Fruit fly (Drosophila melanogaster) whole organism, embryonic: Measurements from ENCODE around the gene mino.
A peak's percentile ranks its signal among the peaks of the same experiment; 100 is the strongest.

Experiments used
- Aef1 ChIP-seq: fragments of 200-800 bp; sonication (Bioruptor generic); IDR thresholded peaks from 3 replicates; pipeline ENCODE4 v1.3.6; 2022; ENCODE audit warnings: missing biosample characterization, missing genetic modification characterization
- Awh ChIP-seq: fragments of 200-800 bp; sonication (Bioruptor generic); IDR thresholded peaks from 2 replicates; pipeline ENCODE4, ENCODE4 v1.3.6; 2022; ENCODE audit warnings: missing biosample characterization, missing genetic modification characterization
- CG12155 ChIP-seq: fragments of 200-800 bp; sonication (Bioruptor generic); optimal IDR thresholded peaks from 3 replicates; lab custom pipeline; 2016; ENCODE audit warnings: missing biosample characterization, missing genetic modification characterization
- CG12942 ChIP-seq: fragments of 200-800 bp; sonication (Bioruptor generic); optimal IDR thresholded peaks from 3 replicates; lab custom pipeline; 2016; ENCODE audit warnings: missing biosample characterization, missing genetic modification characterization
- CG16863 ChIP-seq: fragments of 200-800 bp; sonication (Bioruptor generic); optimal IDR thresholded peaks from 3 replicates; lab custom pipeline; 2016; ENCODE audit warnings: missing biosample characterization, missing genetic modification characterization
- CG17186 ChIP-seq: fragments of 200-800 bp; sonication (Bioruptor generic); optimal IDR thresholded peaks from 3 replicates; lab custom pipeline; 2017; ENCODE audit warnings: missing biosample characterization, missing genetic modification reagents, missing genetic modification characterization
- CG17328 ChIP-seq: fragments of 200-800 bp; sonication (Bioruptor generic); IDR thresholded peaks from 2 replicates; pipeline ENCODE4 v1.3.6; 2022; ENCODE audit warnings: missing biosample characterization, missing genetic modification characterization
- CG17612 ChIP-seq: fragments of 200-800 bp; sonication (Bioruptor generic); IDR thresholded peaks from 2 replicates; pipeline ENCODE4 v1.3.6; 2022; ENCODE audit warnings: missing biosample characterization, missing genetic modification characterization
- CG18476 ChIP-seq: fragments of 200-800 bp; sonication (Bioruptor generic); optimal IDR thresholded peaks from 2 replicates; lab custom pipeline; 2016; ENCODE audit warnings: missing biosample characterization, mild to moderate bottlenecking, missing genetic modification characterization
- CG18599 ChIP-seq: fragments of 200-800 bp; sonication (Bioruptor generic); optimal IDR thresholded peaks from 3 replicates; lab custom pipeline; 2017; ENCODE audit warnings: missing biosample characterization, missing genetic modification characterization, mild to moderate bottlenecking, moderate library complexity, missing genetic modification reagents
- CG2875 ChIP-seq: fragments of 200-800 bp; sonication (Bioruptor generic); optimal IDR thresholded peaks from 2 replicates; lab custom pipeline; 2017; ENCODE audit warnings: missing biosample characterization, mild to moderate bottlenecking, missing genetic modification characterization, missing genetic modification reagents
- CG30431 ChIP-seq: fragments of 200-800 bp; sonication (Bioruptor generic); optimal IDR thresholded peaks from 2 replicates; lab custom pipeline; 2017; ENCODE audit warnings: missing biosample characterization, missing genetic modification characterization
- CG32772 ChIP-seq: fragments of 200-800 bp; sonication (Bioruptor generic); IDR thresholded peaks from 2 replicates; pipeline ENCODE4 v1.3.6; 2022; ENCODE audit warnings: missing biosample characterization, missing genetic modification characterization
- CG3281 ChIP-seq: fragments of 200-800 bp; sonication (Bioruptor generic); optimal IDR thresholded peaks from 3 replicates; lab custom pipeline; 2017; ENCODE audit warnings: missing biosample characterization, mild to moderate bottlenecking, missing genetic modification characterization
- CG3407 ChIP-seq: fragments of 200-800 bp; sonication (Bioruptor generic); optimal IDR thresholded peaks from 2 replicates; lab custom pipeline; 2018; ENCODE audit warnings: missing biosample characterization, mild to moderate bottlenecking, missing genetic modification characterization
- CG3847 ChIP-seq: fragments of 200-800 bp; sonication (Bioruptor generic); IDR thresholded peaks from 2 replicates; pipeline ENCODE4 v1.3.6; 2022; ENCODE audit warnings: missing biosample characterization, missing genetic modification characterization
- CG4617 ChIP-seq: fragments of 200-800 bp; sonication (Bioruptor generic); optimal IDR thresholded peaks from 3 replicates; lab custom pipeline; 2016; ENCODE audit warnings: missing biosample characterization, missing genetic modification characterization, borderline replicate concordance
- CG4730 ChIP-seq: fragments of 200-800 bp; sonication (Bioruptor generic); IDR thresholded peaks from 2 replicates; pipeline ENCODE4 v1.3.6; 2022; ENCODE audit warnings: missing biosample characterization, missing genetic modification characterization
- CG5953 ChIP-seq: fragments of 200-800 bp; sonication (Bioruptor generic); IDR thresholded peaks from 2 replicates; pipeline ENCODE4 v1.3.6; 2022; ENCODE audit warnings: missing biosample characterization, missing genetic modification characterization
- CG6254 ChIP-seq: fragments of 200-800 bp; sonication (Bioruptor generic); optimal IDR thresholded peaks from 3 replicates; lab custom pipeline; 2017; ENCODE audit warnings: mild to moderate bottlenecking, missing biosample characterization, missing genetic modification reagents, missing genetic modification characterization
- CG6791 ChIP-seq: fragments of 200-800 bp; sonication (Bioruptor generic); IDR thresholded peaks from 3 replicates; pipeline ENCODE4 v1.3.6; 2022; ENCODE audit warnings: missing biosample characterization, missing genetic modification characterization; ENCODE audit not compliant: partially characterized antibody
- CG6813 ChIP-seq: fragments of 200-800 bp; sonication (Bioruptor generic); optimal IDR thresholded peaks from 2 replicates; lab custom pipeline; 2017; ENCODE audit warnings: missing biosample characterization, missing genetic modification characterization, mild to moderate bottlenecking, moderate library complexity, missing genetic modification reagents
- CG9609 ChIP-seq: fragments of 200-800 bp; sonication (Bioruptor generic); optimal IDR thresholded peaks from 3 replicates; lab custom pipeline; 2016; ENCODE audit warnings: missing biosample characterization, missing genetic modification characterization
- CHES-1-like ChIP-seq: fragments of 200-800 bp; sonication (Bioruptor generic); optimal IDR thresholded peaks from 2 replicates; lab custom pipeline; 2016; ENCODE audit warnings: missing biosample characterization, missing genetic modification characterization
- D19A ChIP-seq: fragments of 200-800 bp; optimal IDR thresholded peaks from 3 replicates; lab custom pipeline; 2019; ENCODE audit warnings: missing biosample characterization, mild to moderate bottlenecking, missing genetic modification characterization, moderate library complexity
- D19B ChIP-seq: fragments of 200-800 bp; sonication (Bioruptor generic); optimal IDR thresholded peaks from 2 replicates; lab custom pipeline; 2017; ENCODE audit warnings: missing biosample characterization, mild to moderate bottlenecking, missing genetic modification characterization
- Deaf1 ChIP-seq: fragments of 200-800 bp; optimal IDR thresholded peaks from 3 replicates; lab custom pipeline; 2019; ENCODE audit warnings: missing biosample characterization, mild to moderate bottlenecking, missing genetic modification characterization, moderate library complexity
- E2f2 ChIP-seq: fragments of 200-800 bp; sonication (Bioruptor generic); IDR thresholded peaks from 2 replicates; pipeline ENCODE4 v1.3.6; 2022; ENCODE audit warnings: missing biosample characterization, missing genetic modification characterization
- HLH3B ChIP-seq: fragments of 200-800 bp; sonication (Bioruptor generic); IDR thresholded peaks from 2 replicates; pipeline ENCODE4 v1.3.6; 2022; ENCODE audit warnings: missing biosample characterization, missing genetic modification characterization
- Hmx ChIP-seq: fragments of 200-800 bp; sonication (Bioruptor generic); optimal IDR thresholded peaks from 2 replicates; lab custom pipeline; 2016; ENCODE audit warnings: missing biosample characterization, missing genetic modification characterization
- Hr39 ChIP-seq: fragments of >200 bp; optimal IDR thresholded peaks from 2 replicates; lab custom pipeline; 2017
- Mrtf ChIP-seq: fragments of 200-800 bp; sonication (Bioruptor generic); IDR thresholded peaks from 3 replicates; pipeline ENCODE4 v1.3.6; 2022; ENCODE audit warnings: missing biosample characterization, missing genetic modification characterization
- Oli ChIP-seq: fragments of 200-800 bp; sonication (Bioruptor generic); optimal IDR thresholded peaks from 2 replicates; lab custom pipeline; 2018; ENCODE audit warnings: missing biosample characterization, mild to moderate bottlenecking, missing genetic modification characterization, moderate library complexity
- Six4 ChIP-seq: fragments of 200-800 bp; sonication (Bioruptor generic); optimal IDR thresholded peaks from 2 replicates; lab custom pipeline; 2016; ENCODE audit warnings: missing biosample characterization, missing genetic modification characterization
- TFAM ChIP-seq: fragments of 200-800 bp; sonication (Bioruptor generic); optimal IDR thresholded peaks from 2 replicates; lab custom pipeline; 2017; ENCODE audit warnings: missing biosample characterization, missing genetic modification characterization, inconsistent platforms
- az2 ChIP-seq: fragments of 200-800 bp; sonication (Bioruptor generic); optimal IDR thresholded peaks from 3 replicates; lab custom pipeline; 2016; ENCODE audit warnings: missing biosample characterization, missing genetic modification characterization
- bbx ChIP-seq: fragments of 200-800 bp; sonication (Bioruptor generic); IDR thresholded peaks from 2 replicates; pipeline ENCODE4 v1.3.6; 2022; ENCODE audit warnings: missing biosample characterization, missing genetic modification characterization; ENCODE audit not compliant: partially characterized antibody
- crc ChIP-seq: fragments of 200-800 bp; sonication (Bioruptor generic); optimal IDR thresholded peaks from 2 replicates; lab custom pipeline; 2016; ENCODE audit warnings: missing biosample characterization, missing genetic modification characterization
- fd64A ChIP-seq: fragments of 200-800 bp; sonication (Bioruptor generic); optimal IDR thresholded peaks from 3 replicates; lab custom pipeline; 2018; ENCODE audit warnings: missing biosample characterization, mild to moderate bottlenecking, missing genetic modification characterization
- fru ChIP-seq: fragments of >200 bp; optimal IDR thresholded peaks from 2 replicates; lab custom pipeline; 2017
- h ChIP-seq: fragments of >200 bp; optimal IDR thresholded peaks from 2 replicates; lab custom pipeline; 2017
- hkb ChIP-seq, 2 experiments: fragments of 200-800 bp in 1 of 2; fragments of >200 bp in 1 of 2; sonication (Bioruptor generic) in 1 of 2; IDR thresholded peaks in 1 of 2; optimal IDR thresholded peaks in 1 of 2; 2 replicates each; pipeline versions ENCODE4 v1.3.6 to Lab custom; 2017 to 2022; ENCODE audit warnings: missing biosample characterization in 1 of 2, missing genetic modification characterization in 1 of 2
- kay ChIP-seq: fragments of 200-800 bp; sonication (Bioruptor generic); optimal IDR thresholded peaks from 2 replicates; lab custom pipeline; 2016; ENCODE audit warnings: missing biosample characterization, missing genetic modification characterization
- lab ChIP-seq: fragments of 200-800 bp; sonication (Bioruptor generic); optimal IDR thresholded peaks from 3 replicates; lab custom pipeline; 2017; ENCODE audit warnings: missing biosample characterization, missing genetic modification characterization, mild to moderate bottlenecking, moderate library complexity, missing genetic modification reagents
- luna ChIP-seq: fragments of 200-800 bp; sonication (Bioruptor generic); optimal IDR thresholded peaks from 2 replicates; lab custom pipeline; 2016; ENCODE audit warnings: missing biosample characterization, missing genetic modification characterization
- nerfin-2 ChIP-seq: fragments of 200-800 bp; sonication (Bioruptor generic); IDR thresholded peaks from 2 replicates; pipeline ENCODE4 v1.3.6; 2022; ENCODE audit warnings: missing biosample characterization, missing genetic modification characterization; ENCODE audit not compliant: partially characterized antibody
- nom ChIP-seq: fragments of 200-800 bp; sonication (Bioruptor generic); optimal IDR thresholded peaks from 2 replicates; lab custom pipeline; 2017; ENCODE audit warnings: missing biosample characterization, missing genetic modification characterization, mild to moderate bottlenecking, moderate library complexity, missing genetic modification reagents
- repo ChIP-seq: fragments of 200-800 bp; sonication (Bioruptor generic); optimal IDR thresholded peaks from 2 replicates; lab custom pipeline; 2016; ENCODE audit warnings: missing biosample characterization, missing genetic modification characterization
- sc ChIP-seq, 3 experiments: fragments of >200 bp in 2 of 3; fragments of 200-800 bp in 1 of 3; sonication (Bioruptor generic) in 1 of 3; optimal IDR thresholded peaks; 2 replicates in 2 of 3; 3 replicates in 1 of 3; lab custom pipeline; 2017; ENCODE audit warnings: mild to moderate bottlenecking in 1 of 3, missing biosample characterization in 1 of 3, missing genetic modification characterization in 1 of 3, missing genetic modification reagents in 1 of 3
- tup ChIP-seq: fragments of 200-800 bp; sonication (Bioruptor generic); optimal IDR thresholded peaks from 2 replicates; lab custom pipeline; 2016; ENCODE audit warnings: missing biosample characterization, mild to moderate bottlenecking, missing genetic modification characterization, moderate library complexity

mino gene

DNA sequence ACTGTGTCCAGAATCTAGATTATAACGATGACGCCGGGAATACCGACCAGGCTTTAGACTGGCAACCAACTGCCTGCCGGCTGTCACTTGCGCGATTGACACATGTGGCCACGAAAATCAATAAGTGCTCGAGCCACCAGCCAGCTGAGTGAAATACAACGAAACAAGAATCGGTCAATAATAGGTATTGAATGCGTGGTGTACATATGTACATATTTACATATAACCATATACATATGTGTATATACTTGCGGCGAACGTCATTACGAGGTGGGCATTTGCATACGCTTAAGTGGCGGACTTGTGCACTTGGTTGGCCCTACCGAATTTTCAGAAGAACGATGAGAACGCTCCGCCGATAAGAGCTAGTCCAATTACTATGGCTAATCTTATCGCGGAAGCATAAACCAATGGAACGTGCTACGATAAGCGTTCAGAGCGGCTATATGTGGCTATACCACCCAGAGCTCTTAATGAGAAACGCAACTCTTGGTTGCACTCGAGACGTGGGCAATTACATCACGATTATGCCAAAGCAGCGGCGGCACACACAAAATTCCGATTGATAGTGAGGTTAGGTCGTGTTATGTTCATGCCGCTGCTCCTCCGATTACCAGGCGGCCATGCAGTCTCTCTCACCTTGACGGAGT lies 21.7 kb downstream of the mino start (continued):
- peak; percentile 12 for TF ChIP-seq CG16863 (GFP tag; lab: Kevin White, UChicago)
- no peak for TF ChIP-seq CG4730 (GFP tag; lab: Robert Waterston, UW)
- TF ChIP-seq kay (GFP tag; lab: Kevin White, UChicago): no peak
- no peak for TF ChIP-seq CG32772 (GFP tag; lab: Robert Waterston, UW)
- TF ChIP-seq sc (optimal IDR thresholded peaks at IDR 0.05; lab: Kevin White, UChicago): no peak
- no peak for TF ChIP-seq sc (GFP tag; optimal IDR thresholded peaks at IDR 0.05; lab: Kevin White, UChicago)
- peak; percentile 5 for TF ChIP-seq lab (GFP tag; lab: Kevin White, UChicago)
- TF ChIP-seq CG12155 (GFP tag; lab: Kevin White, UChicago): no peak
- TF ChIP-seq nom (GFP tag; lab: Kevin White, UChicago): no peak
- no peak for TF ChIP-seq CG17612
- TF ChIP-seq D19B: no peak
- TF ChIP-seq CG6254: no peak
- TF ChIP-seq CG12942 (GFP tag; lab: Kevin White, UChicago): no peak
- no peak for TF ChIP-seq CG6791
- TF ChIP-seq Hr39 (lab: Kevin White, UChicago): no peak
- TF ChIP-seq CG30431 (GFP tag; lab: Kevin White, UChicago): no peak
- TF ChIP-seq Oli (tag; lab: Kevin White, UChicago): no peak
- peak; percentile 24 for TF ChIP-seq CG2875
- no peak for TF ChIP-seq TFAM
- TF ChIP-seq CG5953 (GFP tag; lab: Robert Waterston, UW): no peak
- TF ChIP-seq crc (GFP tag; lab: Kevin White, UChicago): no peak
- TF ChIP-seq CG4617 (GFP tag; lab: Kevin White, UChicago): no peak
- no peak for TF ChIP-seq CHES-1-like (GFP tag; lab: Kevin White, UChicago)
- no peak for TF ChIP-seq CG3407 (GFP tag; lab: Kevin White, UChicago)
- peak; percentile 11; the same call in 1 of the 2 replicates for TF ChIP-seq E2f2 (GFP tag; lab: Robert Waterston, UW)
- no peak for TF ChIP-seq D19A (tag; lab: Kevin White, UChicago)
- no peak for TF ChIP-seq CG17328
- no peak for TF ChIP-seq CG17186 (GFP tag; lab: Kevin White, UChicago)
- no peak for TF ChIP-seq luna (GFP tag; lab: Kevin White, UChicago)
- TF ChIP-seq CG3847 (GFP tag; lab: Robert Waterston, UW): no peak
- TF ChIP-seq h (lab: Kevin White, UChicago): no peak
- TF ChIP-seq nerfin-2 (GFP tag; lab: Robert Waterston, UW): no peak
- no peak for TF ChIP-seq hkb (optimal IDR thresholded peaks at IDR 0.05; lab: Kevin White, UChicago)
- TF ChIP-seq hkb (GFP tag; IDR thresholded peaks at IDR 0.05; lab: Robert Waterston, UW): no peak
- no peak for TF ChIP-seq Aef1 (GFP tag; lab: Robert Waterston, UW)
- peak; percentile 43 for TF ChIP-seq CG6813
- peak; percentile 33 for TF ChIP-seq fd64A (GFP tag; lab: Kevin White, UChicago)
- TF ChIP-seq tup (GFP tag; lab: Kevin White, UChicago): no peak
- 0 out of 2 replicates have a peak, but pooled peaks have one; percentile 11 for TF ChIP-seq HLH3B (GFP tag; lab: Robert Waterston, UW)
- TF ChIP-seq Six4 (GFP tag; lab: Kevin White, UChicago): no peak
- no peak for TF ChIP-seq CG9609 (GFP tag; lab: Kevin White, UChicago)
- no peak for TF ChIP-seq Deaf1 (tag; lab: Kevin White, UChicago)
- TF ChIP-seq Mrtf (GFP tag; lab: Robert Waterston, UW): no peak
- no peak for TF ChIP-seq az2
- TF ChIP-seq CG3281 (GFP tag; lab: Kevin White, UChicago): no peak
- no peak for TF ChIP-seq fru (lab: Kevin White, UChicago)
- TF ChIP-seq Hmx (GFP tag; lab: Kevin White, UChicago): no peak
- TF ChIP-seq repo (GFP tag; lab: Kevin White, UChicago): no peak
- 0 out of 2 replicates have a peak, but pooled peaks have one; percentile 42 for TF ChIP-seq Awh (GFP tag; lab: Robert Waterston, UW)
- no peak for TF ChIP-seq CG18476 (GFP tag; lab: Kevin White, UChicago)
- TF ChIP-seq CG18599 (GFP tag; lab: Kevin White, UChicago): peak; percentile 44
- no peak for TF ChIP-seq bbx
